Worm (Caenorhabditis elegans): ENCODE measurements around the gene fbxa-108.

ce11 chrV:17696753-17697152 lies 37.6 kb upstream of the fbxa-108 start, which contains the start of gene spp-29:
- TF ChIP-seq pat-9 (tag; optimal IDR thresholded peaks at IDR 0.05) (no peak), elt-2 (tag; optimal IDR thresholded peaks at IDR 0.05) (no peak), sdc-2 (tag; optimal IDR thresholded peaks at IDR 0.05) (no peak)

All from whole organism, late embryonic.